Worm (Caenorhabditis elegans): ENCODE measurements around the gene T27D12.1.

T27D12.1 gene

DNA sequence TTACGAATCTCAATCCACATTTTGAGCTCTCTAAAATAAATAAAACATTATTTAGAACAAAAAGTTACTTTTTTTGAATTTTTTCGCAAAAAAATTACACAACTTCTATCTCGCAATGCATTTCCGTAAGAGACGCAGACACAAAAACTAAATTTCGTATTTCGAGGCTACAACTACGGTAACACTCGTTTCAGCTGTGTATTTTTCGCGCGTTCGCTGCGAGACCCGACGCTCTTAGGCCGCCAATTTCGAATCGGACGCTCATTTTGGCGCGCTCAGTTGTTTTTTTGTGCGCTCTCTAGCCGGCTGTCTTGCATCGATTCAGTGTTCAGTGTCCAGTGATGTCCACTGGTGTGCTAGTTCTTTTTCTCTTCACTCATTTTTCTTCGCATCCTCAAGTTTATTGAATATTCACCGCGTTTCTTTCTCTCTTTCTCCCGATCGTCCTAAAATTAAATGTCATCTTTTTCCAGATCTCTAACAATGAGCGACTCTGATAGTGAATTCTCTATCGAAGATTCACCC, 32.3 kb downstream of the T27D12.1 start, which contains the start of the genes npp-3 and top-2 (continued):
- peak; percentile 76 for TF ChIP-seq K11D2.4 (GFP tag; IDR thresholded peaks at IDR 0.05)
- TF ChIP-seq C17E4.6 (GFP tag; IDR thresholded peaks at IDR 0.05): peak; percentile 97
- no peak for TF ChIP-seq ama-1 (optimal IDR thresholded peaks at IDR 0.05)
- no peak for TF ChIP-seq ama-1 (GFP tag; optimal IDR thresholded peaks at IDR 0.05)
- TF ChIP-seq T26A5.8 (tag; optimal IDR thresholded peaks at IDR 0.05): no peak
- TF ChIP-seq Y56A3A.18 (GFP tag; IDR thresholded peaks at IDR 0.05): 0 out of 2 replicates have a peak, but pooled peaks have one; percentile 37
- peak; percentile 83 for TF ChIP-seq hrde-1 (tag; optimal IDR thresholded peaks at IDR 0.05; ENCODE audit: borderline replicate concordance)
- no peak for TF ChIP-seq F57C9.4 (tag; optimal IDR thresholded peaks at IDR 0.05)
- no peak for TF ChIP-seq ccch-3 (GFP tag; optimal IDR thresholded peaks at IDR 0.05)
- TF ChIP-seq Y53G8AR.9 (GFP tag; conservative IDR thresholded peaks at IDR 0.05): peak; percentile 83
- TF ChIP-seq B0336.3 (GFP tag; IDR thresholded peaks at IDR 0.05): peak; percentile 96
- no peak for TF ChIP-seq bed-2 (GFP tag; IDR thresholded peaks at IDR 0.05)
- TF ChIP-seq rec-8 (tag; optimal IDR thresholded peaks at IDR 0.05): no peak
- TF ChIP-seq hlh-12 (tag; optimal IDR thresholded peaks at IDR 0.05): no peak

DNA sequence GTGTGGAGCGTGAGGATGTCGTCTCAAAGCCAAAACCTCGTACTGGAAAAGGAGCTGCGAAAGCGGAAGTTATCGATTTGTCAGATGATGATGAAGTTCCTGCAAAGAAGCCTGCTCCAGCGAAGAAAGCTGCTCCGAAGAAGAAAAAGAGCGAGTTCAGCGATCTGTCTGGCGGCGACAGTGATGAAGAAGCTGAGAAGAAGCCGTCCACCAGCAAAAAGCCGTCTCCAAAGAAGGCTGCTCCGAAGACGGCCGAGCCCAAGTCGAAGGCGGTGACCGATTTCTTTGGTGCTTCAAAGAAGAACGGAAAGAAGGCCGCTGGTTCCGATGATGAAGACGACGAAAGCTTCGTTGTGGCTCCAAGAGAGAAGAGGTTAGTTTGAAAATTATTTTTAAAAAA, 37.4 kb downstream of the T27D12.1 start:
- TF ChIP-seq hlh-12 (tag; optimal IDR thresholded peaks at IDR 0.05) (no peak), F10E7.11 (tag; optimal IDR thresholded peaks at IDR 0.05) (no peak), egrh-3 (GFP tag; IDR thresholded peaks at IDR 0.05) (peak; percentile 67), zfh-2 (GFP tag; conservative IDR thresholded peaks at IDR 0.05) (peak; percentile 80), rcor-1 (GFP tag; IDR thresholded peaks at IDR 0.05) (no peak)

DNA sequence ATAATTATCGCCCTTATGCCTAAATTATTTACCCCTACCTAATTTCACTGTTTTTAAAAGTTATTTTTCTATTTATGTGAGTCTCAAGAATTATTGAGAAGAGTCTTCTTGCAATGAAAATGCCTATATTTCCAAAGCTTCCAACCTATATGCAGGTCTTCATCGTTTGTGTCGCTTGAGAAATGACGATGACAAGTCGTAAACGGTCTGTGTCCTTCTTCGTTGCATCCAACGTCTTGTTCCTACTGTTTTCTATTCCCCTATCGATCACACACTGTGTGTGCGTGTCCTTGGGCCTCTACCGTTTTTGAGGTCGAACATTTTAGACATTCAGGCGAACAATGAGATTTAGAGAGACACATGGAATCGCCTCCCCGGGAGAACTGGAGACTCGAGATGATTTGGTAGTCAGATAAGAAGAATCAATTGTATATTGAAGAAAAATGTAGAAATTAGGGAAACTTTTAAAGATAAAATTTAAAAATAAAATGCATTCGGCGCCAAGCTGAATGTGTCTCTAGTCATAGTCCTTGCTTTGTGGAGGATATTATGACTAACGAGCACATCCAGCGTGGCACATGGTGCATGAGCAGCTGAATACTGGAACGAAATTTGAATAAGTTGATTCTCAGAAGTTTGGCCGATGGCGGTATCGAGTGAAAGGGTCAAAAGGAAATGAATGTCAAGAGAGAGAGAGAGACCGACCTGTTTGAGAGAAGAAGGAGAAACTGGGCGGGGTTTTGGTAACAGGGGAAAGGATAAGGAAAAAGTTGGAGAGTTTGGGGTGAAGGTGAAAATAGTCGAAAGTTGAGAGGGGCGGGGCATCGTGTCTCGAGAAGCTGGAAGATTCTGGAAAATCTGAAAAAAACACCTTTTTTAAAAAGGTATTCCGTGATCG, 38.3 kb downstream of the T27D12.1 start:
- TF ChIP-seq unc-130 (GFP tag; optimal IDR thresholded peaks at IDR 0.05): peak; percentile 84
- no peak for TF ChIP-seq T07F8.4 (tag; optimal IDR thresholded peaks at IDR 0.05)
- TF ChIP-seq ztf-25 (GFP tag; IDR thresholded peaks at IDR 0.05): no peak; the same call in 1 of the 2 replicates
- peak; percentile 74 for TF ChIP-seq fkh-3 (tag; optimal IDR thresholded peaks at IDR 0.05)
- TF ChIP-seq egl-44 (GFP tag; IDR thresholded peaks at IDR 0.05): 0 out of 2 replicates have a peak, but pooled peaks have one; percentile 25
- peak; percentile 88 for TF ChIP-seq Y79H2A.3 (GFP tag; conservative IDR thresholded peaks at IDR 0.05)
- no peak for TF ChIP-seq mel-28 (tag; optimal IDR thresholded peaks at IDR 0.05; ENCODE audit: borderline replicate concordance)
- TF ChIP-seq nfya-2 (GFP tag; IDR thresholded peaks at IDR 0.05): peak; percentile 91
- no peak for TF ChIP-seq B0035.1 (tag; optimal IDR thresholded peaks at IDR 0.05)
- peak; percentile 78 for TF ChIP-seq hsf-1 (GFP tag; IDR thresholded peaks at IDR 0.05)
- peak; percentile 48 for TF ChIP-seq F33H1.4 (GFP tag; IDR thresholded peaks at IDR 0.05)
- TF ChIP-seq attf-5 (GFP tag; optimal IDR thresholded peaks at IDR 0.05): peak; percentile 39
- TF ChIP-seq cebp-2 (GFP tag; IDR thresholded peaks at IDR 0.05): no peak
- 0 out of 2 replicates have a peak, but pooled peaks have one; percentile 19 for TF ChIP-seq aptf-2 (GFP tag; conservative IDR thresholded peaks at IDR 0.05)
- TF ChIP-seq hmg-20 (GFP tag; IDR thresholded peaks at IDR 0.05): peak; percentile 18; the same call in 1 of the 2 replicates
- peak; percentile 50 for TF ChIP-seq lsl-1 (GFP tag; optimal IDR thresholded peaks at IDR 0.05)
- peak; percentile 68 for TF ChIP-seq him-1 (tag; optimal IDR thresholded peaks at IDR 0.05)
- TF ChIP-seq atf-7 (tag; optimal IDR thresholded peaks at IDR 0.05): peak; percentile 35
- TF ChIP-seq K11D2.4 (GFP tag; IDR thresholded peaks at IDR 0.05): 0 out of 2 replicates have a peak, but pooled peaks have one; percentile 31
- TF ChIP-seq snpc-4 (GFP tag; optimal IDR thresholded peaks at IDR 0.05): peak; percentile 45
- TF ChIP-seq snpc-4 (tag; optimal IDR thresholded peaks at IDR 0.05): peak in 2 of 4 experiments; percentile 15 to 18
- TF ChIP-seq xnd-1 (tag; optimal IDR thresholded peaks at IDR 0.05): peak; percentile 44
- TF ChIP-seq ama-1 (optimal IDR thresholded peaks at IDR 0.05): no peak
- TF ChIP-seq ama-1 (GFP tag; optimal IDR thresholded peaks at IDR 0.05): peak in 1 of 2 experiments; percentile 93
- no peak; the same call in 1 of the 2 replicates for TF ChIP-seq nhr-120 (GFP tag; IDR thresholded peaks at IDR 0.05)
- no peak for TF ChIP-seq F57C9.4 (tag; optimal IDR thresholded peaks at IDR 0.05)
- TF ChIP-seq chd-7 (tag; optimal IDR thresholded peaks at IDR 0.05): peak; percentile 77
- 0 out of 2 replicates have a peak, but pooled peaks have one; percentile 18 for TF ChIP-seq egl-18 (GFP tag; IDR thresholded peaks at IDR 0.05)
- peak; percentile 85 for TF ChIP-seq madf-6 (GFP tag; IDR thresholded peaks at IDR 0.05)
